Fruit fly (Drosophila melanogaster): ENCODE measurements around the gene Mst36Fa.
A peak's percentile ranks its signal among the peaks of the same experiment; 100 is the strongest.

The Mst36Fa gene

DNA sequence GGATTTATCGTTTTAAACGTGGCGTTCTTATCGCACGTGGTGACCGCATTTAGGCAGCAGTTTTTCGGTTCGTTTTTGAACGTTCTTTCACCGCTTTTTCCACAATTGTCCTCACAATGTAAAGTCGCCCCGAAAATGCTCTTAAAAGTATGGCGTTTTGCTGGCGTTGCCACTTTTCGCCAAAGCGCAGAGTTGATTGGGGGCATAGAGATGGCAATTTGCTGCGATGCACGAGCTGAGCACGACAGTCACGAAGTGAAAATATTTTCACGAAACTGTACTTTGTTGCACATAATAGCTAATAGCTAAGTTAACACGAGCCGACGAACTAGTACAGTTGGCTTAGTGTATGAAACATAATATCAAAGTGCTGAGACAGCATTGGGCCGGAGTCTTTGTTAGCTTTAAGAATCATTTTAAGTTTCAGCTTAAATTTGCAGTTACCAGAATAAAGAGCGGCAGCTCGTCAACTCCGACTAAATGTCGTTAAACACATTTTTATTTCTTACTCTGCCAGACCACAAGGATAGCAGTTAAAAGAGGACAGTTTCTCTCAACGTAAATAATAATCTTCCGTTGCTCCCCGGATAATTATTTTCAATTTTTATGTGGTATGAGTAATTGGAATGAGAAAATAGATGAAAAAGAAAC is 12.0 kb upstream of the Mst36Fa start, which contains the start of gene msl-1 (continued):
- TF ChIP-seq CG1602 (GFP tag; optimal IDR thresholded peaks at IDR 0.05) (no peak), Fer2 (tag; optimal IDR thresholded peaks at IDR 0.05) (no peak), Mrtf (GFP tag; IDR thresholded peaks at IDR 0.05) (no peak), CG11085 (GFP tag; IDR thresholded peaks at IDR 0.05) (no peak), CG18619 (GFP tag; optimal IDR thresholded peaks at IDR 0.05) (no peak), da (GFP tag; optimal IDR thresholded peaks at IDR 0.05) (no peak), Xbp1 (GFP tag; optimal IDR thresholded peaks at IDR 0.05) (peak; percentile 44), CG31365 (tag; optimal IDR thresholded peaks at IDR 0.05) (no peak), Dref (GFP tag; IDR thresholded peaks at IDR 0.05) (peak; percentile 53), ara (GFP tag; IDR thresholded peaks at IDR 0.05) (no peak), rib (GFP tag; IDR thresholded peaks at IDR 0.05) (no peak), HLH3B (GFP tag; IDR thresholded peaks at IDR 0.05) (no peak), otp (GFP tag; IDR thresholded peaks at IDR 0.05) (0 out of 3 replicates have a peak, but pooled peaks have one; percentile 28), z (GFP tag; IDR thresholded peaks at IDR 0.05) (no peak), kni (GFP tag; optimal IDR thresholded peaks at IDR 0.05) (no peak), mld (GFP tag; IDR thresholded peaks at IDR 0.05; ENCODE audit: partially characterized antibody) (peak; percentile 94), MTF-1 (GFP tag; optimal IDR thresholded peaks at IDR 0.05; ENCODE audit: borderline replicate concordance) (no peak), trh (GFP tag; optimal IDR thresholded peaks at IDR 0.05) (no peak), shn (GFP tag; optimal IDR thresholded peaks at IDR 0.05) (peak; percentile 15), Ssrp (tag; optimal IDR thresholded peaks at IDR 0.05) (no peak), CG6791 (GFP tag; IDR thresholded peaks at IDR 0.05; ENCODE audit: partially characterized antibody) (peak; percentile 98), HHEX (GFP tag; optimal IDR thresholded peaks at IDR 0.05) (no peak), stwl (tag; optimal IDR thresholded peaks at IDR 0.05) (peak; percentile 51), CG17328 (GFP tag; IDR thresholded peaks at IDR 0.05) (0 out of 2 replicates have a peak, but pooled peaks have one; percentile 13), CG12155 (GFP tag; optimal IDR thresholded peaks at IDR 0.05) (peak; percentile 34), dysf (GFP tag; IDR thresholded peaks at IDR 0.05) (peak; percentile 25; the same call in 1 of the 3 replicates), CG15696 (tag; optimal IDR thresholded peaks at IDR 0.05) (no peak), Dp (GFP tag; optimal IDR thresholded peaks at IDR 0.05) (peak; percentile 32), dati (GFP tag; IDR thresholded peaks at IDR 0.05) (no peak), Sin3A (optimal IDR thresholded peaks at IDR 0.05) (peak; percentile 67), exex (tag; optimal IDR thresholded peaks at IDR 0.05) (no peak), tx (GFP tag; optimal IDR thresholded peaks at IDR 0.05) (peak; percentile 11), Atf6 (GFP tag; IDR thresholded peaks at IDR 0.05) (no peak), CG10366 (GFP tag; IDR thresholded peaks at IDR 0.05) (peak; percentile 10; the same call in 1 of the 2 replicates), pnt (GFP tag; optimal IDR thresholded peaks at IDR 0.05) (peak; percentile 4), CG32772 (GFP tag; IDR thresholded peaks at IDR 0.05) (peak; percentile 9; the same call in 1 of the 2 replicates), CG9437 (GFP tag; optimal IDR thresholded peaks at IDR 0.05) (no peak), CG17568 (GFP tag; optimal IDR thresholded peaks at IDR 0.05) (no peak), CTCF (GFP tag; optimal IDR thresholded peaks at IDR 0.05) (no peak), CG9932 (GFP tag; IDR thresholded peaks at IDR 0.05) (peak; percentile 91), CG8944 (GFP tag; optimal IDR thresholded peaks at IDR 0.05) (peak; percentile 39), lola (GFP tag; optimal IDR thresholded peaks at IDR 0.05) (no peak), Spps (tag; optimal IDR thresholded peaks at IDR 0.05) (no peak), CG16779 (GFP tag; IDR thresholded peaks at IDR 0.05) (no peak), HLH4C (GFP tag; IDR thresholded peaks at IDR 0.05; ENCODE audit: partially characterized antibody) (peak; percentile 92), CG6654 (GFP tag; optimal IDR thresholded peaks at IDR 0.05) (no peak), ranshi (GFP tag; IDR thresholded peaks at IDR 0.05) (no peak), Opbp (GFP tag; IDR thresholded peaks at IDR 0.05; ENCODE audit: partially characterized antibody) (peak; percentile 96), MBD-R2 (GFP tag; IDR thresholded peaks at IDR 0.05) (peak; percentile 97), sug (tag; optimal IDR thresholded peaks at IDR 0.05) (peak; percentile 58), Abd-B (GFP tag; optimal IDR thresholded peaks at IDR 0.05) (no peak)

Measured in whole organism, embryonic.